Fruit fly (Drosophila melanogaster) whole organism, embryonic: Measurements from ENCODE around the gene Atpalpha.

Experiments
- Awh ChIP-seq: fragments of 200-800 bp; sonication (Bioruptor generic); IDR thresholded peaks from 2 replicates; pipeline ENCODE4, ENCODE4 v1.3.6; 2022; ENCODE audit warnings: missing biosample characterization, missing genetic modification characterization
- B-H2 ChIP-seq: fragments of 200-800 bp; sonication (Bioruptor generic); optimal IDR thresholded peaks from 2 replicates; lab custom pipeline; 2018; ENCODE audit warnings: missing biosample characterization, mild to moderate bottlenecking, missing genetic modification characterization
- BtbVII ChIP-seq: fragments of 200-800 bp; sonication (Bioruptor generic); optimal IDR thresholded peaks from 3 replicates; lab custom pipeline; 2017; ENCODE audit warnings: missing biosample characterization, mild to moderate bottlenecking, missing genetic modification characterization
- CG12071 ChIP-seq: fragments of 200-800 bp; sonication (Bioruptor generic); optimal IDR thresholded peaks from 3 replicates; lab custom pipeline; 2018; ENCODE audit warnings: missing biosample characterization, mild to moderate bottlenecking, missing genetic modification characterization
- CG12769 ChIP-seq: fragments of 200-800 bp; sonication (Bioruptor generic); optimal IDR thresholded peaks from 2 replicates; lab custom pipeline; 2019; ENCODE audit warnings: missing biosample characterization, mild to moderate bottlenecking, missing genetic modification characterization, moderate library complexity
- CG13296 ChIP-seq: fragments of 200-800 bp; sonication (Bioruptor generic); optimal IDR thresholded peaks from 3 replicates; lab custom pipeline; 2018; ENCODE audit warnings: missing biosample characterization, mild to moderate bottlenecking, missing genetic modification characterization
- CG14014 ChIP-seq: fragments of 200-800 bp; sonication (Bioruptor generic); IDR thresholded peaks from 2 replicates; pipeline ENCODE4 v1.3.6; 2022; ENCODE audit warnings: missing biosample characterization, missing genetic modification characterization
- CG17385 ChIP-seq: fragments of 200-800 bp; sonication (Bioruptor generic); optimal IDR thresholded peaks from 3 replicates; lab custom pipeline; 2018; ENCODE audit warnings: missing biosample characterization, mild to moderate bottlenecking, missing genetic modification characterization
- CG17829 ChIP-seq: fragments of 200-800 bp; optimal IDR thresholded peaks from 2 replicates; lab custom pipeline; 2019; ENCODE audit warnings: missing biosample characterization, mild to moderate bottlenecking, missing genetic modification characterization, moderate library complexity
- CG31441 ChIP-seq: fragments of 200-800 bp; sonication (Bioruptor generic); IDR thresholded peaks from 2 replicates; pipeline ENCODE4 v1.3.6; 2022; ENCODE audit warnings: missing biosample characterization, missing genetic modification characterization
- CG3281 ChIP-seq: fragments of 200-800 bp; sonication (Bioruptor generic); optimal IDR thresholded peaks from 3 replicates; lab custom pipeline; 2017; ENCODE audit warnings: missing biosample characterization, mild to moderate bottlenecking, missing genetic modification characterization
- CG34422 ChIP-seq: fragments of 200-800 bp; sonication (Bioruptor generic); IDR thresholded peaks from 3 replicates; pipeline ENCODE4 v1.3.6; 2022; ENCODE audit warnings: missing biosample characterization, missing genetic modification characterization
- CG4617 ChIP-seq: fragments of 200-800 bp; sonication (Bioruptor generic); optimal IDR thresholded peaks from 3 replicates; lab custom pipeline; 2016; ENCODE audit warnings: missing biosample characterization, missing genetic modification characterization, borderline replicate concordance
- CG4707 ChIP-seq: fragments of 200-800 bp; sonication (Bioruptor generic); optimal IDR thresholded peaks from 2 replicates; lab custom pipeline; 2018; ENCODE audit warnings: missing biosample characterization, mild to moderate bottlenecking, missing genetic modification characterization, moderate library complexity
- CG6765 ChIP-seq: fragments of 200-800 bp; sonication (Bioruptor generic); optimal IDR thresholded peaks from 3 replicates; lab custom pipeline; 2017; ENCODE audit warnings: missing biosample characterization, mild to moderate bottlenecking, missing genetic modification characterization
- CG8290 ChIP-seq, 3 experiments: fragments of 200-800 bp; sonication (Bioruptor generic); optimal IDR thresholded peaks; 2 replicates each; lab custom pipeline; 2016 to 2019; ENCODE audit warnings: missing biosample characterization in 3 of 3, missing genetic modification characterization in 3 of 3, mild to moderate bottlenecking in 2 of 3, moderate library complexity in 1 of 3
- CG9876 ChIP-seq: fragments of 200-800 bp; sonication (Bioruptor generic); optimal IDR thresholded peaks from 2 replicates; lab custom pipeline; 2016; ENCODE audit warnings: missing biosample characterization, missing genetic modification characterization
- CHES-1-like ChIP-seq: fragments of 200-800 bp; sonication (Bioruptor generic); optimal IDR thresholded peaks from 2 replicates; lab custom pipeline; 2016; ENCODE audit warnings: missing biosample characterization, missing genetic modification characterization
- Fer1 ChIP-seq: fragments of 200-800 bp; sonication (Bioruptor generic); optimal IDR thresholded peaks from 2 replicates; lab custom pipeline; 2017; ENCODE audit warnings: missing biosample characterization, mild to moderate bottlenecking, missing genetic modification characterization
- HHEX ChIP-seq: fragments of 200-800 bp; sonication (Bioruptor generic); optimal IDR thresholded peaks from 3 replicates; lab custom pipeline; 2017; ENCODE audit warnings: missing biosample characterization, mild to moderate bottlenecking, missing genetic modification characterization, missing genetic modification reagents
- NFAT ChIP-seq: fragments of 200-800 bp; sonication (Bioruptor generic); IDR thresholded peaks from 2 replicates; pipeline ENCODE4 v1.3.6; 2022; ENCODE audit warnings: missing biosample characterization, missing genetic modification characterization
- Six4 ChIP-seq: fragments of 200-800 bp; sonication (Bioruptor generic); optimal IDR thresholded peaks from 2 replicates; lab custom pipeline; 2016; ENCODE audit warnings: missing biosample characterization, missing genetic modification characterization
- Stat92E ChIP-seq, 3 experiments: fragments of >200 bp in 2 of 3; fragments of 200-800 bp in 1 of 3; sonication (Bioruptor generic) in 1 of 3; optimal IDR thresholded peaks; 2 replicates each; lab custom pipeline; 2017 to 2019; ENCODE audit warnings: missing biosample characterization in 3 of 3, missing genetic modification characterization in 3 of 3, mild to moderate bottlenecking in 1 of 3, moderate library complexity in 1 of 3
- Vsx1 ChIP-seq: fragments of 200-800 bp; sonication (Bioruptor generic); optimal IDR thresholded peaks from 2 replicates; lab custom pipeline; 2017; ENCODE audit warnings: missing biosample characterization, mild to moderate bottlenecking, missing genetic modification characterization, missing genetic modification reagents
- ash1 ChIP-seq: fragments of 200-800 bp; sonication (Bioruptor generic); optimal IDR thresholded peaks from 2 replicates; lab custom pipeline; 2018; ENCODE audit warnings: missing biosample characterization, mild to moderate bottlenecking, missing genetic modification characterization
- bsh ChIP-seq, 2 experiments: fragments of 200-800 bp; sonication (Bioruptor generic); optimal IDR thresholded peaks; 2 replicates each; lab custom pipeline; 2017 to 2018; ENCODE audit warnings: mild to moderate bottlenecking in 2 of 2, missing biosample characterization in 2 of 2, missing genetic modification characterization in 2 of 2, moderate library complexity in 1 of 2
- ci ChIP-seq: fragments of 200-800 bp; sonication (Bioruptor generic); IDR thresholded peaks from 3 replicates; pipeline ENCODE4 v1.3.6; 2022; ENCODE audit warnings: missing biosample characterization, missing genetic modification characterization
- croc ChIP-seq: fragments of 200-800 bp; sonication (Bioruptor generic); conservative IDR thresholded peaks from 3 replicates; pipeline ENCODE4 v1.3.6; 2022; ENCODE audit warnings: missing biosample characterization, missing genetic modification characterization
- cwo ChIP-seq: fragments of 200-800 bp; sonication (Bioruptor generic); optimal IDR thresholded peaks from 3 replicates; lab custom pipeline; 2017; ENCODE audit warnings: missing biosample characterization, missing genetic modification characterization, mild to moderate bottlenecking, moderate library complexity, missing genetic modification reagents
- dimm ChIP-seq: fragments of 200-800 bp; sonication (Bioruptor generic); IDR thresholded peaks from 2 replicates; pipeline ENCODE4 v1.3.6; 2022; ENCODE audit warnings: missing biosample characterization, missing genetic modification characterization
- dysf ChIP-seq: fragments of 200-800 bp; sonication (Bioruptor generic); IDR thresholded peaks from 3 replicates; pipeline ENCODE4 v1.3.6; 2022; ENCODE audit warnings: missing biosample characterization, missing genetic modification characterization
- ewg ChIP-seq: fragments of 200-800 bp; sonication (Bioruptor generic); optimal IDR thresholded peaks from 3 replicates; lab custom pipeline; 2017; ENCODE audit warnings: mild to moderate bottlenecking, missing biosample characterization, missing genetic modification reagents, missing genetic modification characterization
- ftz-f1 ChIP-seq: fragments of 200-800 bp; sonication (Bioruptor generic); optimal IDR thresholded peaks from 2 replicates; lab custom pipeline; 2016; ENCODE audit warnings: missing biosample characterization, missing genetic modification characterization
- hkb ChIP-seq, 2 experiments: fragments of 200-800 bp in 1 of 2; fragments of >200 bp in 1 of 2; sonication (Bioruptor generic) in 1 of 2; IDR thresholded peaks in 1 of 2; optimal IDR thresholded peaks in 1 of 2; 2 replicates each; pipeline versions ENCODE4 v1.3.6 to Lab custom; 2017 to 2022; ENCODE audit warnings: missing biosample characterization in 1 of 2, missing genetic modification characterization in 1 of 2
- lab ChIP-seq: fragments of 200-800 bp; sonication (Bioruptor generic); optimal IDR thresholded peaks from 3 replicates; lab custom pipeline; 2017; ENCODE audit warnings: missing biosample characterization, missing genetic modification characterization, mild to moderate bottlenecking, moderate library complexity, missing genetic modification reagents
- lbe ChIP-seq: fragments of 200-800 bp; sonication (Bioruptor generic); optimal IDR thresholded peaks from 2 replicates; lab custom pipeline; 2016; ENCODE audit warnings: missing biosample characterization, mild to moderate bottlenecking, missing genetic modification characterization
- mld ChIP-seq: fragments of 200-800 bp; sonication (Bioruptor generic); IDR thresholded peaks from 3 replicates; pipeline ENCODE4 v1.3.6; 2022; ENCODE audit warnings: missing biosample characterization, missing genetic modification characterization; ENCODE audit not compliant: partially characterized antibody
- nau ChIP-seq: fragments of 200-800 bp; sonication (Bioruptor generic); optimal IDR thresholded peaks from 3 replicates; lab custom pipeline; 2017; ENCODE audit warnings: missing biosample characterization, mild to moderate bottlenecking, missing genetic modification characterization, missing genetic modification reagents
- onecut ChIP-seq: fragments of 200-800 bp; sonication (Bioruptor generic); IDR thresholded peaks from 2 replicates; pipeline ENCODE4 v1.3.6; 2022; ENCODE audit warnings: missing biosample characterization, missing genetic modification characterization
- otp ChIP-seq: fragments of 200-800 bp; sonication (Bioruptor generic); IDR thresholded peaks from 3 replicates; pipeline ENCODE4, ENCODE4 v1.3.6; 2022; ENCODE audit warnings: missing biosample characterization, missing genetic modification characterization
- ranshi ChIP-seq: fragments of 200-800 bp; sonication (Bioruptor generic); IDR thresholded peaks from 2 replicates; pipeline ENCODE4 v1.3.6; 2022; ENCODE audit warnings: missing biosample characterization, missing genetic modification characterization
- row ChIP-seq: fragments of 200-800 bp; sonication (Bioruptor generic); IDR thresholded peaks from 3 replicates; pipeline ENCODE4 v1.3.6; 2022; ENCODE audit warnings: missing biosample characterization, missing genetic modification characterization
- schlank ChIP-seq: fragments of 200-800 bp; sonication (Bioruptor generic); optimal IDR thresholded peaks from 2 replicates; lab custom pipeline; 2018; ENCODE audit warnings: missing biosample characterization, mild to moderate bottlenecking, missing genetic modification characterization
- sens-2 ChIP-seq: fragments of 200-800 bp; sonication (Bioruptor generic); IDR thresholded peaks from 2 replicates; pipeline ENCODE4 v1.3.6; 2022; ENCODE audit warnings: missing biosample characterization, missing genetic modification characterization
- stwl ChIP-seq: fragments of 200-800 bp; sonication (Bioruptor generic); optimal IDR thresholded peaks from 3 replicates; lab custom pipeline; 2018; ENCODE audit warnings: missing biosample characterization, mild to moderate bottlenecking, missing genetic modification characterization, moderate library complexity
- trh ChIP-seq: fragments of 200-800 bp; sonication (Bioruptor generic); optimal IDR thresholded peaks from 2 replicates; lab custom pipeline; 2016; ENCODE audit warnings: missing biosample characterization, missing genetic modification characterization
- wek ChIP-seq: fragments of 200-800 bp; sonication (Bioruptor generic); optimal IDR thresholded peaks from 3 replicates; lab custom pipeline; 2018; ENCODE audit warnings: missing biosample characterization, mild to moderate bottlenecking, missing genetic modification characterization, moderate library complexity

Atpalpha gene

dm6 chr3R:20912725-20913124, 35.8 kb upstream of the Atpalpha start (continued):
- TF ChIP-seq Stat92E (GFP tag; optimal IDR thresholded peaks at IDR 0.05; lab: Kevin White, UChicago): no peak
- TF ChIP-seq stwl (tag; lab: Kevin White, UChicago): no peak
- no peak for TF ChIP-seq CG4707 (GFP tag; lab: Kevin White, UChicago)
- TF ChIP-seq lbe (GFP tag; lab: Kevin White, UChicago): no peak
- TF ChIP-seq mld (GFP tag; lab: Robert Waterston, UW): peak; percentile 64; the same call in 1 of the 3 replicates
- TF ChIP-seq CHES-1-like: no peak
- TF ChIP-seq row (GFP tag; lab: Robert Waterston, UW): no peak
- TF ChIP-seq ewg: no peak
- TF ChIP-seq Six4 (GFP tag; lab: Kevin White, UChicago): no peak
- TF ChIP-seq ftz-f1 (GFP tag; lab: Kevin White, UChicago): peak; percentile 68
- TF ChIP-seq, all 482 proteins: peak for 47

- TF ChIP-seq Fer1 (GFP tag; lab: Kevin White, UChicago) (peak; percentile 30), trh (GFP tag; lab: Kevin White, UChicago) (no peak), CG17385 (GFP tag; lab: Kevin White, UChicago) (peak; percentile 20), CG34422 (no peak; the same call in 2 of the 3 replicates), schlank (tag; lab: Kevin White, UChicago) (peak; percentile 27), CG14014 (GFP tag; lab: Robert Waterston, UW) (peak; percentile 45; the same call in 1 of the 2 replicates), Awh (GFP tag; lab: Robert Waterston, UW) (0 out of 2 replicates have a peak, but pooled peaks have one; percentile 35), dysf (no peak), Stat92E (GFP tag; optimal IDR thresholded peaks at IDR 0.05; lab: Kevin White, UChicago) (peak in 1 of 3 experiments; percentile 32), croc (no peak), B-H2 (GFP tag; lab: Kevin White, UChicago) (peak; percentile 67), CG13296 (GFP tag; lab: Kevin White, UChicago) (peak; percentile 76), dimm (no peak), onecut (GFP tag; lab: Robert Waterston, UW) (0 out of 2 replicates have a peak, but pooled peaks have one; percentile 4), hkb (optimal IDR thresholded peaks at IDR 0.05; lab: Kevin White, UChicago) (no peak), hkb (GFP tag; IDR thresholded peaks at IDR 0.05; lab: Robert Waterston, UW) (0 out of 2 replicates have a peak, but pooled peaks have one; percentile 38), CG9876 (GFP tag; lab: Kevin White, UChicago) (no peak), otp (GFP tag; lab: Robert Waterston, UW) (no peak), CG6765 (peak; percentile 24), CG31441 (no peak), CG8290 (GFP tag; optimal IDR thresholded peaks at IDR 0.05; lab: Kevin White, UChicago) (no peak), CG8290 (tag; optimal IDR thresholded peaks at IDR 0.05; lab: Kevin White, UChicago) (peak in 1 of 2 experiments; percentile 56), CG4617 (GFP tag; lab: Kevin White, UChicago) (no peak), sens-2 (GFP tag; lab: Robert Waterston, UW) (0 out of 2 replicates have a peak, but pooled peaks have one; percentile 12), ci (GFP tag; lab: Robert Waterston, UW) (no peak), lab (GFP tag; lab: Kevin White, UChicago) (peak; percentile 62), cwo (GFP tag; lab: Kevin White, UChicago) (no peak), ash1 (GFP tag; lab: Kevin White, UChicago) (no peak), CG12071 (GFP tag; lab: Kevin White, UChicago) (peak; percentile 23), NFAT (GFP tag; lab: Robert Waterston, UW) (0 out of 2 replicates have a peak, but pooled peaks have one; percentile 6), CG17829 (no peak), Vsx1 (GFP tag; lab: Kevin White, UChicago) (peak; percentile 14), wek (peak; percentile 34), CG3281 (peak; percentile 21), nau (GFP tag; lab: Kevin White, UChicago) (peak; percentile 24), bsh (GFP tag; optimal IDR thresholded peaks at IDR 0.05; lab: Kevin White, UChicago) (peak in 1 of 2 experiments; percentile 99), HHEX (GFP tag; lab: Kevin White, UChicago) (peak; percentile 24), CG12769 (tag; lab: Kevin White, UChicago) (peak; percentile 2), BtbVII (GFP tag; lab: Kevin White, UChicago) (peak; percentile 59), ranshi (GFP tag; lab: Robert Waterston, UW) (peak; percentile 10; the same call in 1 of the 2 replicates)
Observed at dm6 chr3R:20914103-20914502, 34.4 kb upstream of the Atpalpha start, which contains the start of gene hdly. TSS of gene hdly (plus strand) at chr3R:20914296.
